Fruit fly (Drosophila melanogaster): ENCODE results near the gene CG13603.
A peak's percentile ranks its signal among the peaks of the same experiment; 100 is the strongest.

Gene CG13603

DNA sequence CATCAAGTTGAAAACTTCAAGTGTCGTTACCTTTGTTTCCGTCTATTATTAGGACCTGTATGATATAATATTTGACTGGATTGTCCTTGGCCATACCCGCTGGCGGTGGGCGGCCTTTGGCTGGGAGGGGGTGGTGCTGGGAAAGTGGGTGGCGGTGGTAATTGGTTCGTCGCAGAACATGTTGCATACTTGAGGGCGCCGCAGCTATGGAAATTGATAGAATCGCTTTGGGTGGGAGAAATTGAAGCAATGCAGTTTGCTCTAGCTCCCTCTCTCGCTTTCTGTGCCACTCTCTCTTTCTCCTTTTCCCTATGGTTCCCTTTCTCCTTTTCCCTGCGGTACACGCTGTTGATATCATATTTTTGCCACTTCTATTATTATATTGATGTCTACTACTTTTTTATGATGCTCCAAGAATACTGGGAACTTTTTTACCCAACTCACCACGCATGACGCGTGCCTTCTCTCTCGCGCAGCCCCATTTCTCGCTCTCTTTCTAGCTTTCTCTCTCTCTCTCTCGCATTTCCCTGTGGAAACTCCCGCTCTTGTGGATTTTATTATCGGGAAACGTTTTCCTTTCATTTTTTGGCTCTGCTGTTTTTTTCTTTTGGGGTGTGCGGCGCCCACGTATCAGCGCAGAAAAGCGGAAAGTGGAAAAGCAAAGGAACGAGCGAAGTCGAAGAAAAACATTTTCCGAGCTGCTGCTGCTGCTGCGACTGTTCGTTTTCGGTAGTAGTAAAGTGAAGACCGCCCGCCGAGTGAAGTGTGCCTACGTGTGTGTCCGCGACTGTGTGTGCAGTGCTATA lies 21.3 kb downstream of the CG13603 start:
- TF ChIP-seq noc (tag; optimal IDR thresholded peaks at IDR 0.05), result no peak

DNA sequence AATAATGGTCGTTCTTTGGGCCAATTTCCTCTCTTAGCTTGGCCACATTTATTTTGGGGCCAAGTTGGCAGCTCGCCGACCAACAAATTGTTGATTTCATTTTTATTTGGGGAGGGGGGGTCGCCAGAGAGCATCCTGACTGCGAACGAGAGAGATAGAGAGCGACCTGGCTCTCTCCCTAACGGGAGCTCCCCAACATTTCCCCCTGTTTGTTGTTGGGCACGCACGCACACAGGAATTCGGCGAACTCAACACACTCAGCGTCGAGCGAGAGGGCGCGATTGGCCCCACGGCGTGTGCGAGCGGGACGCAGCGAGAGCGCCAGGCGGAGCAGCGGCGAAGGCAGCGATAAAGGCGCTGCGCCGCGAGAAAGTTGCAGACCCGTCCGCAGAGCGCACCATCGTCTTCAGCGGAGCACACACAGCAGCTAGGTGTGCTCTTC lies 23.6 kb downstream of the CG13603 start, which contains the start of gene CG31140:
TSS of gene CG31140 (plus strand) at position 400 of the 442 bp plus-strand sequence.
- no peak for TF ChIP-seq noc (tag; optimal IDR thresholded peaks at IDR 0.05)

DNA sequence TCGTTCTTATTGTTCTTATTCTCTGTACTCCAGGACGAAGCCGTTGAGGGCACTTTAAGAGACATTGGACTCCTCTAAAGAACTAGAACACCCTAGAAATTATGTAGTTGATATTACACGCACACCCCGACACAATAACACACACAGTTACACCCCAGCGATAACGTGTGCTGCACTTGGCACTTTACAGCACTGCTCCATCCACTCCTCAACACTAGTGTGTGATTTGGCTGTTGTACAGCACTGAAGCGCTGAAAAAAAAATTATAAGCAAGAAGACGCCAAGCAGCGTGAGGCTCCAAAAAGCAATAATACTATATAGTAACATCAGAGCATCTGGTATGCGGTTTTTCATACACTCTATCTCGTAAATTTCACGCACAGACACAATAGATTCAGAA lies 25.5 kb downstream of the CG13603 start:
- no peak for TF ChIP-seq noc (tag; optimal IDR thresholded peaks at IDR 0.05)

- peak; percentile 78 for TF ChIP-seq noc (tag; optimal IDR thresholded peaks at IDR 0.05)
Measured at dm6 chr3R:23958091-23958838, 28.1 kb downstream of the CG13603 start, which contains the start of the genes GluProRS and AP-1sigma. Gene GluProRS (minus strand): TSS chr3R:23958391. Gene AP-1sigma (plus strand): TSS chr3R:23958651.

DNA sequence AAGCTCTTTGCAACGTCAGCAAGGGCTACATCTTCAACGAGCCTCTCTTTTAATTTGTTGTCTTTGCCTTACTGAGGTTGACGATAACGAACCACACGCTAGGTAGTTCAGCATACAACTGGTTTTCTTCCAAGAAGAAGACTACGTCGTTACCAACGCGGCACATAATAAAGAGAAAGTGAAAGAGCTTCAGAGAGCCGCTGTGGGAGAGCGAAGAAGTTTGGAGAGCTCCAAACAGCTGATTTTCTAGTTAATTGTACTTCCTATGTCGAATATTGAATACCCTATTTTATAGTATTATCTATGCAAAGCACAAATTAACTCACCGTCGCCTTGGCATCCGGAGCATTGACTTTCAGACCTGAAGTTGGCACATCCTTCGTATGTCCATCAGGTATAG lies 31.0 kb downstream of the CG13603 start:
- TF ChIP-seq noc (tag; optimal IDR thresholded peaks at IDR 0.05), result no peak

DNA sequence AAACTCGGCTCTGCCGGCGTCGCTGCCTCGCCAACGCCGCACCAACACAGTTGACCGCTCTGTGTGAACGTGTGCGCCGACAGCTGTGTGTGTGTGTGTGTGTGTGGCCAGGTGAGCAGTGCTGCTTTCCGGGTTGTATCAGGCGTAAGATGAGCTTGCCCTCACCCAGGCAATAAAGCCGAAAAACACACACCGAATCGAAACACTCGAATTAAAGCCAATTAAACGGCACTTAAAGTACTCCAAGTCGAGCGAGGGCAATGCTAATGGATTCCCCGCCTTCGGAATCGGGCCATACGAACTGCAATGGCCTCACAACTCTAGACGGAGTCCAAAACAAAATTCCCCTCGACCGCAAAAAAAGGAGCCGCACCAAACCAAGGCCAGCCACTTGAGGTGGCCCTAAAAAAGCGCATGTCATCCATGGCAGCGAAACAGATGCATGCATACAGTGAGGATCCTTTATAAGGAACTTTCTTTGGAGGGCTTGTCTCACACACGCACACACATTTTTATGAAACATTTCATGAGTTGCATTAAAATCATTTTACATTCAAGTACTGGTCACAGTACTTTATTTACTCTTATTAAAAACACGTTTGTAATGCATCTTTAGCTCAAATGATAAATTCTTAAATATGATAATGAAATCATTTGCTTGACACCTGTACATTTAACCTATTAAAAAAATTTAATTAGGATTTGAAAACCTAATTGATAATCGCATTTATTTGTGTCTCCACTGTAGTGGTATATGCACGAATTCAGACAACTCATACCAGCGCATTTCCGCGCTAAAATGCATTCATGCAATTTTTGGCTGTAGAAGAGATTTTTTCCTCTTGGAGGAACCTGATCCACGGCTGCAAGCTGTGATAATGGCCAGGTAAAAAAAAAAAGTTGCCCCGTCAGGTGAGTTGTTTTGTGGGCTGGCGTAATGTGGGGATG lies 37.6 kb downstream of the CG13603 start:
- TF ChIP-seq noc (tag; optimal IDR thresholded peaks at IDR 0.05), result no peak

DNA sequence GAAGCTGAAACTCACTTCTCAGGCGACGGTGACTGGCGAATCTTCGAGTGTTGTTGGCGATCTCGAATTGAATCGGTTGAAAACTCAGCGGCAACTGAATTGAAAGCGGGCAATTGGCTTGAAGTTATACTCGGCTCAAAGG lies 38.2 kb downstream of the CG13603 start, which contains the start of gene CG12268:
TSS of gene CG12268 (minus strand) at position 101 of the 142 bp plus-strand sequence.
- TF ChIP-seq noc (tag; optimal IDR thresholded peaks at IDR 0.05), result no peak

- no peak for TF ChIP-seq noc (tag; optimal IDR thresholded peaks at IDR 0.05)
Measured at dm6 chr3R:23947002-23947401, 39.4 kb downstream of the CG13603 start.

DNA sequence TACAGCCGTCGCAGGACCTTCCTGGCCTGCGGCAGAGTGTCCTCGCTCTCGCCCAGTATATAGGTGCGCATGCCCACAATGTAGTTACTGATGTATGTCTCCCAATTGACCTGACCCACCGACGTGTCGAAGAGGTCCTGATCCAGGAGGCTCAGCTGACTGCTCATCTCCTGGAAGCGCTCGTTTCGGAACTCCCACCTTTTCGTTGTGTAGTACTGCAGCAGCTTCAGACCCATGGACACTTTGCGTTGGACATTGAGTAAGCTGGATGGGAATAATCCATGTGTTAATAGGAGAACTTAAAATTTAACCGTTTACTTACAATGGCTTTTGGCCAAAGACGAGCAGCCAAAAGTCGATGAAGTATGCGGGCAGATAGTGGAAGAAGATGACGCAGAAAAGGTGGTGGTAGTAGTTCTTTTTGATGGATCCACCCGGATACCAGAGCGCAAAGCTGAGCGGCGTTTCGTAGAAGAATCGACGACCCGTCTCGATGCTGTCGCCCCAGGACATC lies 42.5 kb downstream of the CG13603 start:
- no peak for TF ChIP-seq noc (tag; optimal IDR thresholded peaks at IDR 0.05)

dm6 chr3R:23942965-23943413 lies 43.4 kb downstream of the CG13603 start, which contains the start of gene Gdh:
Gene Gdh (minus strand): TSS chr3R:23943101.
- TF ChIP-seq noc (tag; optimal IDR thresholded peaks at IDR 0.05), result peak; percentile 59

DNA sequence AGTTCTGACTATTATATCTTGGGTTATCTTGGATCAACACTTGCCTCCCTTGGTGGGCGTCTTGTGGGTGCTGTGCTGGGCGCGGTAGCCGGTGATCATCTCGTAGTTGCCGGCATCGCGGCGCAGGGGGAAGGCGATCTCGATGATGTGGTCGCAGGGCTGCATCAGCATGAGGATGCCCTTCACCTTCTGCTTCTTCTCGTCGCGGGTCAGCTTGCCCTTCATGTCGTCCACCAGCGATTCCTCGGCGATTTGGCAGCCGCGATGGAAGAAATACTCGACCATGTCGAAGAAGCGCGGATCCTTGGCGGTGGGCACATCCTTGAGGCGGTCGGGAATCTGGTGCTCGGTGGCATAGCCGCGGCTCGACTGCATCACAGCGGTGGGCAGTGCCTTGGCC lies 43.8 kb downstream of the CG13603 start:
- TF ChIP-seq noc (tag; optimal IDR thresholded peaks at IDR 0.05), result no peak

- peak; percentile 37 for TF ChIP-seq noc (tag; optimal IDR thresholded peaks at IDR 0.05)
Measured at dm6 chr3R:23941643-23942424, 44.5 kb downstream of the CG13603 start.

- no peak for TF ChIP-seq noc (tag; optimal IDR thresholded peaks at IDR 0.05)
Measured at dm6 chr3R:23940840-23941364, 45.5 kb downstream of the CG13603 start.

All from whole organism, larva.